Fruit fly (Drosophila melanogaster) whole organism, wandering third instar larva: ENCODE measurements around the gene CG14326.

Experiments used
- Abd-B ChIP-seq: fragments of >200 bp; optimal IDR thresholded peaks from 2 replicates; lab custom pipeline; 2017; ENCODE audit warnings: missing biosample characterization, missing genetic modification characterization
- CG32264 ChIP-seq: fragments of 200-800 bp; sonication (Bioruptor generic); optimal IDR thresholded peaks from 2 replicates; lab custom pipeline; 2016; ENCODE audit warnings: missing biosample characterization, missing genetic modification characterization
- CG9705 ChIP-seq: fragments of 200-800 bp; sonication (Bioruptor generic); optimal IDR thresholded peaks from 2 replicates; lab custom pipeline; 2018; ENCODE audit warnings: missing biosample characterization, mild to moderate bottlenecking, missing genetic modification characterization
- GATAd ChIP-seq: sonication (Bioruptor generic); optimal IDR thresholded peaks from 2 replicates; lab custom pipeline; 2016; ENCODE audit warnings: missing biosample characterization, missing genetic modification characterization
- Jra ChIP-seq: sonication (Bioruptor generic); optimal IDR thresholded peaks from 2 replicates; lab custom pipeline; 2016; ENCODE audit warnings: missing biosample characterization, missing genetic modification characterization
- Myc ChIP-seq: fragments of >200 bp; optimal IDR thresholded peaks from 2 replicates; lab custom pipeline; 2017
- brk ChIP-seq: fragments of 200-800 bp; sonication (Bioruptor generic); optimal IDR thresholded peaks from 2 replicates; lab custom pipeline; 2016; ENCODE audit warnings: missing biosample characterization, mild to moderate bottlenecking, missing genetic modification characterization
- dsf ChIP-seq: sonication (Bioruptor generic); optimal IDR thresholded peaks from 2 replicates; lab custom pipeline; 2016; ENCODE audit warnings: missing biosample characterization, missing genetic modification characterization, borderline replicate concordance
- fru ChIP-seq: fragments of 200-800 bp; sonication (Bioruptor generic); optimal IDR thresholded peaks from 3 replicates; lab custom pipeline; 2016; ENCODE audit warnings: missing biosample characterization, mild to moderate bottlenecking, missing genetic modification characterization
- h ChIP-seq: fragments of 200-800 bp; sonication (Bioruptor generic); optimal IDR thresholded peaks from 3 replicates; lab custom pipeline; 2016; ENCODE audit warnings: missing biosample characterization, mild to moderate bottlenecking, missing genetic modification characterization
- pan ChIP-seq: fragments of >200 bp; optimal IDR thresholded peaks from 2 replicates; lab custom pipeline; 2017
- tai ChIP-seq: sonication (Bioruptor generic); optimal IDR thresholded peaks from 2 replicates; lab custom pipeline; 2016; ENCODE audit warnings: missing biosample characterization, missing genetic modification characterization
- usp ChIP-seq: fragments of >200 bp; optimal IDR thresholded peaks from 2 replicates; lab custom pipeline; 2017; ENCODE audit warnings: missing biosample characterization, missing genetic modification characterization
- woc ChIP-seq: sonication (Bioruptor generic); optimal IDR thresholded peaks from 2 replicates; lab custom pipeline; 2016; ENCODE audit warnings: missing biosample characterization, mild to moderate bottlenecking, missing genetic modification characterization

dm6 chr3R:17603717-17604116 lies 15.2 kb upstream of the CG14326 start:
- TF ChIP-seq CG9705 (GFP tag; lab: Kevin White, UChicago) (no peak), brk (GFP tag; lab: Kevin White, UChicago) (no peak), dsf (no peak), woc (no peak), Myc (lab: Kevin White, UChicago) (no peak), usp (GFP tag; lab: Kevin White, UChicago) (no peak), Jra (GFP tag; lab: Kevin White, UChicago) (no peak), GATAd (GFP tag; lab: Kevin White, UChicago) (no peak), tai (no peak), fru (no peak), h (GFP tag; lab: Kevin White, UChicago) (no peak), CG32264 (GFP tag; lab: Kevin White, UChicago) (no peak), Abd-B (GFP tag; lab: Kevin White, UChicago) (no peak), pan (lab: Kevin White, UChicago) (no peak)
